Worm (Caenorhabditis elegans) whole organism, L4 larva: ENCODE data around the gene sru-31.

Source experiments
- aha-1 ChIP-seq: fragments of 150-350 bp; peaks from one replicate; lab custom pipeline; 2014; ENCODE audit warnings: missing biosample characterization, missing genetic modification characterization
- unc-62 ChIP-seq, 3 experiments: fragments of 150-350 bp in 1 of 3; sonication (generic microtip); optimal IDR thresholded peaks in 2 of 3; peaks in 1 of 3; 1 replicate in 1 of 3; 2 replicates in 2 of 3; lab custom pipeline; 2014 to 2017; ENCODE audit warnings: missing biosample characterization in 3 of 3, missing genetic modification characterization in 3 of 3, missing genetic modification reagents in 3 of 3, missing genotype in 1 of 3

sru-31 gene

ce11 chrV:9860337-9860736 lies 43.8 kb downstream of the sru-31 start:
- TF ChIP-seq unc-62 (GFP tag; optimal IDR thresholded peaks at IDR 0.05 in 1 of 2; lab: Kevin White, UChicago) (no peak), unc-62 (tag; optimal IDR thresholded peaks at IDR 0.05; lab: Kevin White, UChicago) (no peak), aha-1 (tag; lab: Kevin White, UChicago) (peak; percentile 50)
